Worm (Caenorhabditis elegans): Measurements from ENCODE around the gene ptrg-1.

ptrg-1 gene

DNA sequence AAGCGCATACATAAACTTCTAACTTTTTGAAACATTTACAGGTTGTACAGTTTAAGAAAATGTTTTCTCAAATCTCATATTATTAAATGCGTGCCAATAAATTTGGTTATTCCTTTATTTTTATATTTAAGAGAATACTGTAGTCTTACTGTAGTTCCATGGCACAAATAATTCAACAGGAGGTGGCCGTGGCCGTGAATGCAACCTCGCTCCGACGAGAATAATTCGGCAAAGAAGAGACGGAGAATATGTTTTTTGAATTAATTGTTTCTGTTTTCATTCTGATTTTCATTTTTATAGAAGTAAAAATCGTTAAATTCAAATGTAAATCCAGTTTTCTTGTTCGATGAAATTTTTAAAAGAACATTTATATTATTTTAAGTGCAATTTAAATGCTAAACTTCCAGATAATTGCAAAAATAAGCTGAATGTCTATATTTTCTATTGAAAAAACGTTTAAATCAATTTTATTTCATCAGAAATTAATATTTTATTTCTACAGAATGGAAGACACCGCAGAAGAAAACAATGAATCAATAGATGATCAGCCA lies 3.1 kb upstream of the ptrg-1 start, which contains the start of gene gon-4:
gon-4 (plus strand) TSS at position 501 of the 551 bp plus-strand sequence.
- TF ChIP-seq ceh-27 (GFP tag; optimal IDR thresholded peaks at IDR 0.05) (peak; percentile 16), lag-1 (GFP tag; IDR thresholded peaks at IDR 0.05) (no peak), attf-5 (GFP tag; optimal IDR thresholded peaks at IDR 0.05) (peak; percentile 41), lsl-1 (GFP tag; optimal IDR thresholded peaks at IDR 0.05) (peak; percentile 59), sptf-2 (GFP tag; optimal IDR thresholded peaks at IDR 0.05) (no peak), unc-130 (GFP tag; optimal IDR thresholded peaks at IDR 0.05) (peak; percentile 18), mcd-1 (GFP tag; IDR thresholded peaks at IDR 0.05) (peak; percentile 42; the same call in 1 of the 2 replicates)

DNA sequence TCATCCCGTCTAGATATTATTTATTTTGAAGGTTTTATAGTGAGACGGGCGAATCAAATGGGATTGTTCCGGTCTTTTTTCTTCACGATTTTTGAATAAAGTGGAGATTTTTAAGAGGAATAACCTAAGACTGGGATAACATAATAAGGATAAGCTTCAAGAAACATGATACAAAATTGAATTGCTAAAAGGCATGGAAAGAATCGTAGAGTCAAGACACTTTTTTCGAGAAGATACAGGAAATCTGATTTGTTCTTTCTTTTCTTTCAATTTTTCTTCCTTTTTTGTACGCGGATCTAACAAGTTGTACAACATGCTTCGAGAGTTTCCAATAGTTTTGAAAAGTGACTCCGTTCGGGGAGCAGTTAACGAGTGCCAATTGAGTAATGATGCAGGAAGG lies 2.7 kb downstream of the ptrg-1 start:
- no peak for TF ChIP-seq Y67H2A.10 (GFP tag; conservative IDR thresholded peaks at IDR 0.05)
- no peak for TF ChIP-seq rcor-1 (GFP tag; IDR thresholded peaks at IDR 0.05)
- no peak for TF ChIP-seq sea-2 (GFP tag; IDR thresholded peaks at IDR 0.05)
- TF ChIP-seq tbp1 (GFP tag; optimal IDR thresholded peaks at IDR 0.05) = no peak
- no peak for TF ChIP-seq nfyb-1 (GFP tag; IDR thresholded peaks at IDR 0.05)
- TF ChIP-seq mxl-1 (tag; optimal IDR thresholded peaks at IDR 0.05) = no peak
- no peak for TF ChIP-seq F37B4.10 (GFP tag; IDR thresholded peaks at IDR 0.05)
- TF ChIP-seq dpl-1 (GFP tag; optimal IDR thresholded peaks at IDR 0.05) = no peak
- no peak for TF ChIP-seq fkh-3 (tag; optimal IDR thresholded peaks at IDR 0.05)
- no peak for TF ChIP-seq lir-1 (GFP tag; conservative IDR thresholded peaks at IDR 0.05)

DNA sequence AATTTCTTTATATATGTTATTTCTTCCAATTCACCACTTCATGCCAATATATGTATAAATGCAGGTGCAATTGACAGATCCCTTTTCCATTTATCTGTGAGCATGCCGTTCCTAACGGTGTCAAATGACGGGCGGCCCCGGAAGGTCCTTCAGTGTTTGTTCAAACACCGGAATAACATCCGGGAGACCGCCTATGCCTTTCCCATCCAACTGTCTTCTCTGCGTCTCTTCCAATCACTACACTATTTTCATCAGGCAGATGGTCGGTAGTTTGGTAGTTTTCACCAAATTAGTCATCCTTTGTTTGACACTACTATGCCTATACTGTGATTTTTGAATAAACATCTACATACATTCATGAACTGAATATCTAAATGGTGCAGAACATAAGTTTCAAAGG lies 3.7 kb downstream of the ptrg-1 start:
- TF ChIP-seq bed-2 (GFP tag; IDR thresholded peaks at IDR 0.05) (no peak), hmg-1.2 (GFP tag; IDR thresholded peaks at IDR 0.05) (peak; percentile 79), aptf-2 (GFP tag; conservative IDR thresholded peaks at IDR 0.05) (no peak)

DNA sequence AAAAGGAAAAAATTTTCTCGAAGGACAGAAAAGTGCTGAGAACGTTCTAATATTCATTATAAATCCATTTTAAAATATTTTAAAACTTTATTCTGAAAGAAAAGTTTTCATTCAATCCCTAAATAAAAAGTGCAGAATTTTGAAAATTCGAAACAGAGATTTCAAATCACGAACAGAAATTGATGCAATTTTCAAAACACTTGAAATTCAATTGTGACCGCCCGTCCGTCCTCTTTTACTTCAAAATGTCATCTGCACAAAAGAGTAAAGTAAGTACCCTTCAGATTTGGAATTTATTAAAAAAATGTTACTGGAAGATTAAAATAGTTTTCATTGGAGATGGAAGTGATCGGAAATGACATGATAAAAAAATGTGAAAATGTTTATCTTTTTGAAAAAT lies 5.7 kb downstream of the ptrg-1 start:
- TF ChIP-seq mcd-1 (GFP tag; IDR thresholded peaks at IDR 0.05) (no peak), F37B4.10 (GFP tag; IDR thresholded peaks at IDR 0.05) (no peak), aptf-2 (GFP tag; conservative IDR thresholded peaks at IDR 0.05) (no peak), B0336.3 (GFP tag; IDR thresholded peaks at IDR 0.05) (no peak), madf-3 (GFP tag; IDR thresholded peaks at IDR 0.05) (no peak), lir-1 (GFP tag; conservative IDR thresholded peaks at IDR 0.05) (no peak), nhr-80 (tag; optimal IDR thresholded peaks at IDR 0.05) (no peak), B0019.2 (GFP tag; conservative IDR thresholded peaks at IDR 0.05) (no peak), repo-1 (tag; optimal IDR thresholded peaks at IDR 0.05) (no peak), Y53F4B.3 (GFP tag; IDR thresholded peaks at IDR 0.05) (no peak), attf-5 (GFP tag; optimal IDR thresholded peaks at IDR 0.05) (no peak), snpc-1.3 (tag; optimal IDR thresholded peaks at IDR 0.05; ENCODE audit: insufficient read depth) (no peak), ztf-25 (GFP tag; IDR thresholded peaks at IDR 0.05) (no peak)

- TF ChIP-seq zfh-2 (GFP tag; conservative IDR thresholded peaks at IDR 0.05) (no peak), cebp-1 (GFP tag; IDR thresholded peaks at IDR 0.05) (no peak), cebp-1 (tag; optimal IDR thresholded peaks at IDR 0.05) (peak; percentile 15), ama-1 (optimal IDR thresholded peaks at IDR 0.05) (peak; percentile 50), ama-1 (GFP tag; optimal IDR thresholded peaks at IDR 0.05) (no peak), K12H6.12 (tag; optimal IDR thresholded peaks at IDR 0.05) (no peak), dpff-1 (tag; optimal IDR thresholded peaks at IDR 0.05) (no peak)
Observed at ce11 chrIV:10180133-10180749, 14.0 kb downstream of the ptrg-1 start, which contains the start of gene gta-1. Gene gta-1 (plus strand): TSS chrIV:10180660.

All from whole organism, young adult.